Fruit fly (Drosophila melanogaster) whole organism: Measurements from ENCODE around the gene wit.

Source experiments
- EcR ChIP-seq, 2 experiments: fragments of >200 bp; optimal IDR thresholded peaks; 2 replicates each; lab custom pipeline; 2017; ENCODE audit warnings: missing biosample characterization in 2 of 2, missing genetic modification characterization in 2 of 2, missing genetic modification reagents in 2 of 2
- pan ChIP-seq: fragments of >200 bp; optimal IDR thresholded peaks from 2 replicates; lab custom pipeline; 2017
- psq ChIP-seq: fragments of >200 bp; optimal IDR thresholded peaks from 2 replicates; lab custom pipeline; 2017

dm6 chr3L:4018228-4018928 is 53.1 kb downstream of the wit start, which contains the start of gene FoxL1:
- TF ChIP-seq psq (lab: Kevin White, UChicago) (no peak), EcR (GFP tag; optimal IDR thresholded peaks at IDR 0.05; lab: Kevin White, UChicago) (no peak), pan (lab: Kevin White, UChicago) (no peak)
